Worm (Caenorhabditis elegans) whole organism, dauer: ENCODE data around the gene trim-21.

ENCODE experiments used
- unc-62 ChIP-seq: sonication (generic microtip); optimal IDR thresholded peaks from 2 replicates; lab custom pipeline; 2017; ENCODE audit warnings: missing biosample characterization, missing genetic modification reagents, missing genetic modification characterization

trim-21 gene

DNA sequence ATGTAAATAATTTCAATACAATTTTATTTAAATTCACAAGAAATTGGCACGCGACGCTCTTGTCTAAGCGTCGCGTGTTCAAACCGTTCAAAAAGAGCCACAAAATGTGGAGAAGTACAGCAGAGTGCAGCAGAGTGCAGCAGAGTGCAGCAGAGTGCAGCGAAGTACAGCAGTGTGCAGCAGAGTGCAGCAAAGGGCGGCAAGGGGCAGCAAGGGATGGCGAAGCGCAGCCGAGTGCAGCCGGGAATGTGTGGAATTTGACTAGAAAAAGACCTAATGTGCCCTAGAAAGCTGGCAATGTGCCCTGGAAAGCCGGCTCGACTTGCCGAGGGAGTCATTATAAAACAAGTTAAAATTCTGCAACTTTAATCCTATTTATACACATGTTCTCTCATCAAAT lies 33.4 kb downstream of the trim-21 start, which contains the start of gene K09F6.6:
K09F6.6 (minus strand) TSS at position 43 of the 400 bp plus-strand sequence.
- TF ChIP-seq unc-62 (GFP tag; lab: Kevin White, UChicago): no peak

DNA sequence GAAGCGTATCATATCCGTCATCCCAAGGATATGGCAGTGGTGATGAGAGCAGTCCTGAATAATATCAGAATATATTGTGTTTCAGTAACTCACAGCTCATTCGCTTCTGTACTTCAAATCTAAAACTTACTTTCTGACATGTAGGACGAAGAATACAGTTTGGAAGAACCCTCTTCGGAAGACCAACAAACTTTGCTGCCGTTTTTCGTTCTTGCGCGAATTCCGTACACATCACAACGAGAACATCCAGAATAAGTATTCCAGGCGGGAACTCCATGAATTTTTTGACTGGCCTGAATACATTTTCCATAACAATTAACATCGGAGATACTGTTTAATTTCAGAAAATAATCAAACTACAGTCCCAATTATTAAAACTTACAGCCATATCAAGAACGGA lies 35.2 kb downstream of the trim-21 start, which contains the start of gene K09F6.15:
K09F6.15 (minus strand) TSS at position 101 of the 400 bp plus-strand sequence.
- TF ChIP-seq unc-62 (GFP tag; lab: Kevin White, UChicago): no peak

DNA sequence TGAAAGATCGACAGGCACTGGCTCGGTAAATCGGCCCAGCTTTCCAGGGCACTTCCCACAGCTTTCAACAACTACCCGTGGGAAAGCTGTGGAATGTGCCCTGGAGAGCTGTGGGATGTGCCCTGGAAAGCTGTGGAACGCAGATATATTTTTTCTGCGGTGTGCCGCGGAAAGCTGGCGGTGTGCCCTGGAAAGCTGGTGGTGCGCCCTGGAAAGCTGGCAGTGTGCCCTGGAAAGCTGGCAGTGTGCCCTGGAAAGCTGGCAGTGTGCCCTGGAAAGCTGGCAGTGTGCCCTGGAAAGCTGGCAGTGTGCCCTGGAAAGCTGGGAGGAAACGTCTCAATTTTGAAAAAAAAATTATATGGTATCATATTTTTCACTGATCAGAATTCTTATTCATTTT lies 38.9 kb downstream of the trim-21 start:
- TF ChIP-seq unc-62 (GFP tag; lab: Kevin White, UChicago): no peak
